Worm (Caenorhabditis elegans): ENCODE data around the gene K08D8.9.

K08D8.9 gene

DNA sequence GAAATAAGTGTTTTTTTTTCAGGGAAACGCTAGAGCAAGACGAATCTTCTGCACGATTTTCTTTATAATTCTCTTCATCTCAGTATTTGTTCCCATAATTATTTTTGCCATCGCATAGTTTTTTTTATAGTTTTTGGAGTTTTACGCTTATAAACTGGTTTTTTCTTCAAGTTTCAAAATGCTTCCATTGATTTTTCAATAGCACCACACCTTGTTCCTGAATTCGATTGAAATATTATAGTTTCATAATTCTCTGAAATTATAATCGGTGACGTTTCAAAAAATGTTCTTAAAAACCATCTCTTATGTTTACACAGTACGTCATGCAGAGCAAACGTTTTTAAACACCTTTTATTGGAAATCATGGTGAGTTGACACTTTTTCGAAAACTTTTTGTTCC, 6.3 kb upstream of the K08D8.9 start, which contains the start of gene K08D8.12:
K08D8.12 (plus strand) TSS at position 301 of the 400 bp plus-strand sequence.
- TF ChIP-seq unc-62 (GFP tag; optimal IDR thresholded peaks at IDR 0.05), result no peak

DNA sequence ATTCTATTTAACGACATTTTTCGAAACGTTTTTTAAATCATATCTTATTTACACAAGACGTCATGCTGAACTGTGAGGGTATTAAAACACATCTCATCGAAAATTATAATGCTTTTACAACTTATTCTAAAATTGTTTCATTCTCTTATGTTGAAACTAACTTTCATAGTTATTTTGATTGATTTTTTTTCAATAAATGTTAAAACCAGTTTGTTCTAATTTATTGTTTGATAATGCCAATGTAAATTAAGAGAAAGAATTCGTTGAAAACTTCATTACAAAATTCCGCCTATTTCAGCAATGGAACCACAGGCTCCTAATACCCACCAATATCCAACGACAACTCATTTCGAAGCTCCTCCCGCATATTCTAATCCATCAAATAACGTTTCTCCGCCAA, 4.5 kb upstream of the K08D8.9 start, which contains the start of gene K08D8.11:
K08D8.11 (plus strand) TSS at position 301 of the 400 bp plus-strand sequence.
- TF ChIP-seq unc-62 (GFP tag; optimal IDR thresholded peaks at IDR 0.05), result no peak

DNA sequence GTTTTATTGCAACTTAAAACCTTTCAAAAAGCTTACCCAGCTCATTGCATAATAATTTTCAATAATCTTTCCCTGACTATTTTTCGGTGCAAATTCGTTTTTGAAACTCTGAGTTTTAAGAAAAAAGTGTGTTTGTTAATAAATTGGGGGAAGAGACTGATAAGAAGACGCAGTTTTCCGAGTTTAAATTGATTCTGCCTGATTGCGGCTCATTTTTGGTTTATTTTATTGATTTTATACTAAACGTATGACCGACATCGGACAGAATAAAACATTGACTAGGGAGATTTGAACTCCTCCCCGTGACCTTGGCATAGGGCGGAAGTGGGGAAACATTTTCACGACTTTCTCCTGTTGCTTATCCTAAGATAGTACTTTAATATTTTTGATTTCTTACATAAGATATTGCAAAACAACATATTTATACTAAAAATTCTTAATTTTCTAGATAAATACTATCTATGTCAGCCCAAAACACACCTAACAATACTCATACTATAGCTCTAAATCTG, 3.1 kb upstream of the K08D8.9 start, which contains the start of gene K08D8.7:
K08D8.7 (plus strand) TSS at position 462 of the 512 bp plus-strand sequence.
- no peak for TF ChIP-seq unc-62 (GFP tag; optimal IDR thresholded peaks at IDR 0.05)

ce11 chrIV:12897146-12897545, 2.3 kb upstream of the K08D8.9 start:
- no peak for TF ChIP-seq unc-62 (GFP tag; optimal IDR thresholded peaks at IDR 0.05)

- TF ChIP-seq unc-62 (GFP tag; optimal IDR thresholded peaks at IDR 0.05), result no peak
Observed at ce11 chrIV:12898823-12899222, 669 bp upstream of the K08D8.9 start.

- no peak for TF ChIP-seq unc-62 (GFP tag; optimal IDR thresholded peaks at IDR 0.05)
Observed at ce11 chrIV:12900267-12900666, 775 bp downstream of the K08D8.9 start, which contains the start of gene K08D8.10. Gene K08D8.10, plus strand, starts transcription at chrIV:12900567.

ce11 chrIV:12901602-12902001, 2.1 kb downstream of the K08D8.9 start:
- no peak for TF ChIP-seq unc-62 (GFP tag; optimal IDR thresholded peaks at IDR 0.05)

DNA sequence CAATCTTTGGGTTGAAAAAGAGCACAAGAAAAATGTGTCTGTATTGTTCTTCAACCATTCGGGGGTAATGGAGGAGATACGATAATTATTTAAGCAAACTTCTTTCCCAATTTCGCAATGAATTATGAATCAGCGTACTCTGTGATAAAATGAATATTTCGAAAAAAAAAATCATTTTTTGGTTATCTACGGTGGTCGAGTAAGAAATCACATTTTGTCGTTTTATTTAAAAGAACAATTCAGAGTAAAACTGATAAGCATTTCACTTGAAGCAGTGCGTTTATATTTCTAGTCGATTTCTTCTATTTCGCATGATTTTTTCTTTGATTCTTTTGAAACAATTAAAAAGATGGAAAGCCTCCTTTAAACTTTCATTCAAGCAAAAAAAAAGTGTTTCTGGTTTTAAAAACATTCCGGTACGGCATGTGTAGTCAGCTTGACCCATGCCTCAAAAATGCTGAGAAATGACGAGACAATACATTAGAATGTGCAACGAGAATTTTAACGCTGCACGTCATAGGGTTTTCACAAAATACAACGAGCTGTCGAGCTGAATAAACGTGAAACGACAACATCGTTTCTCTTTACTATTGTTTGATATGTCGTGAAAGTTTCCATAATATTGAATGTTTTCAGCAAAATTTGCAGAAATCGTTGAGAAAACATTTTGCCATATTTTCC, 3.1 kb downstream of the K08D8.9 start, which contains the start of gene K08D8.2:
K08D8.2 (plus strand) TSS at position 631 of the 681 bp plus-strand sequence.
- no peak for TF ChIP-seq unc-62 (GFP tag; optimal IDR thresholded peaks at IDR 0.05)

DNA sequence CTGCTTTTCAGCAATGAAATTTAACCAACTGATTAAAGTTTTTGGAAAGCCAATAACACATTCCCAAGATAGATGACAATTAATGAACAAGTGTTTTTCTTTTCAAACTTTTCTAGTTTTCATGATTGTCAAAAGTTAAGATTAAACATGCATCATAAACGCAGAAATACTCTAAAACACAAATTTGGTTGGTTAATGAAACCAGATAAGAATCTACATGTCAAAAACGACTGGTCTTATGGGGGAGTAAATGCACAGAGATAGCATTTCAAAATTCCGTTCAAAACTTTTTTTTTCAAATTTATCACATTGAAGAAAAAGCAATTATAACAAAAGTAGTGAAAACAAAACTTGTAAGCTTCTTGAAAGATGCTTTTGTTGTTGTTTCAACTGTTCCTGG, 4.2 kb downstream of the K08D8.9 start:
- no peak for TF ChIP-seq unc-62 (GFP tag; optimal IDR thresholded peaks at IDR 0.05)

- no peak for TF ChIP-seq unc-62 (GFP tag; optimal IDR thresholded peaks at IDR 0.05)
Observed at ce11 chrIV:12906529-12906928, 7.0 kb downstream of the K08D8.9 start, which contains the start of gene K08D8.3. Gene K08D8.3, minus strand, starts transcription at chrIV:12906659.

DNA sequence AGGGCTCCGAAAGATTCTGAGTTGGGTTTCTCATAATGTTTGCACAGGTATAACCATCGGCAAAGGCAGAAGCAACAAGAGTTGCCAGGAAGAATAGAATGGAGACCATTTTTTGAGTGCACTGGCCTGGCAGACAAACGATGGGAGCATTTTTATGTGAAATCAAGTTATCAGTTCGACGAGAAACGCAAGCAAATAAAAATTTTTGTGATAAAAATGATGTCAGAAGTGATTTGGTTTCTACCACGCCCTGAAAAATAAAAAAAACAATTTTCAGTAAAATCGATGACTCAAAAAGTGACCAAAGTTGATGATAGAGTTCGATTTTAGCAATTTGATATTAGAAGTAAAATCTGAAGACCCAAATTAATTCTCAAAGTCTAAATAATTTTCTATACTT, 10.4 kb downstream of the K08D8.9 start, which contains the start of gene K08D8.4:
K08D8.4 (minus strand) TSS at position 128 of the 400 bp plus-strand sequence.
- no peak for TF ChIP-seq unc-62 (GFP tag; optimal IDR thresholded peaks at IDR 0.05)

DNA sequence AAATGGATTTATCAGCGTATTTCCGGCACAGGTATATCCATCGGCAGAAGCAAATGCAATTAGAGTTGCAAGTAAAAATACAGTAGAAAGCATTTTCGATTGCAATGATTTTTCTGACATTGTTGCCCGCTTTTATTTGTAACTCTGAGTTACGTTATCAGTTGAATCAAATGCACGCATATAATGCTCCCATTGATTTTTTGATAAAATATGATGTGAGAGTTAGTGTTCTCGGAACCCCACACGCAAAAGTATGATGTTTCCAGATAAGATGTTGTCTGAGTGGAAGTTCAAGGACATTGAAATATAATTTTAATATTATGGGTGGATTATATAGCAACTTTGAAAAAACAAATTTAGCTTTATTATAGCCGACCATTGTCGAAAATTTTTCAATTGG, 12.5 kb downstream of the K08D8.9 start, which contains the start of gene K08D8.5:
K08D8.5 (minus strand) TSS at position 140 of the 400 bp plus-strand sequence.
- no peak for TF ChIP-seq unc-62 (GFP tag; optimal IDR thresholded peaks at IDR 0.05)

DNA sequence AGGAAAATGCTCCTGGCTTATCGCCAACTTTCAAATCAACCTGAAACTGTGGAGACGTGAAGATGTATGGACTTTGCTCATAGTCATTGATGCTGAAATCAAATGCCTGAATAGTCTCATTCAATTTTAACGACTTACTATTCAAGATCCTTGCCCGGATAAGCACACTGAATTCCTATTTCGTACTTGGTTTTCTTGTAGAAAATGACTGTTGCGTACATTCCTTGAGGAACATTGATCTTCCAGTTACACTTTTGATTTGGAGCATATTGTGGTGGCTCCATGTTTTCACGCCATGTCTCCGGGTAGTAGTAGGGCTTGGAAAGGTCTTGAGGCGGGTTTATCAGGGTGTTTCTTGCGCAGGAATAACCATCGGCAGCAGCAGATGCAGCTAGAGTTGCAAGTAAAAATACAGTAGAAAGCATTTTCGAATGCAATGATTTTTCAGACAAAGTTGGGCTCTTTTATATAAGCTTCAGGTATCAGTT, 15.1 kb downstream of the K08D8.9 start, which contains the start of gene irg-6:
irg-6 (minus strand) TSS at position 438 of the 488 bp plus-strand sequence.
- TF ChIP-seq unc-62 (GFP tag; optimal IDR thresholded peaks at IDR 0.05), result no peak

DNA sequence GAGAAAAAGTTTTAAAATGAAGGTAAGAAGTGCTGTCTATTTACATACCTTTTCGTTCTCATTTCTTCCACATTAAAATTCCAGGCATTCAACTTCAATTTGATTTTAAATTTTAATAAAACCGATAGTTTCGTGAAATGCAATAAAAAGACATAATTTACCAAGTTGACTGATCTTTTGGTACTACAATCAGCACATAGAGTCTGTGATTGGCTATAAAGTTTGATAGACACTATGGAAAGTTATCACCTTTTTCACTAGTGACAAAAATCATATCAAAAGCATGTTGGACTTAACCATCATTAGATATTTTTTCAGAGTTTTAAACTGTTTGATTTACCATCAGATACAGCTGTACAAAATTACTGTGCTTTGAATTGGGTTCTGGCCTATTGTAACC, 16.0 kb downstream of the K08D8.9 start, which contains the start of gene srz-15:
srz-15 (plus strand) TSS at position 301 of the 400 bp plus-strand sequence.
- TF ChIP-seq unc-62 (GFP tag; optimal IDR thresholded peaks at IDR 0.05), result no peak

- TF ChIP-seq unc-62 (GFP tag; optimal IDR thresholded peaks at IDR 0.05), result no peak
Observed at ce11 chrIV:12918256-12918655, 18.8 kb downstream of the K08D8.9 start, which contains the start of gene C32H11.3. Gene C32H11.3, plus strand, starts transcription at chrIV:12918556.

DNA sequence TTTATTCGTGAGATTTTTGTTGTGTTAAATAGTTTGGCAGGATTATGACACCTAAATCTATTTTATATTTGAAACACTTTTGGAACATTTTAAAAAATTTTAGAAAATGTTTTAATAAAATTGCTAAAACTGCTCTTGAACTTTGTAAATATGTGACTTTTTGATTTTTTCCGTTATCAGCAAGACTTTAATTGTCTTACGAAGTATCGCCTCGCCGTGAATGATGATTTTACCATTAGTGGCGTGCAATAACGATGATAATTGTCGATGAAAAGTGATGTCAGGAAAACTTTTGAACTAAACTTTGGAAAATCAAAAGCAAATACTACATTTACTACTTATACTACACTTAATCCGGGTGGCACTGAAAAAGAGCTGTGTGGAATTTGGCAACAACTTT, 21.1 kb downstream of the K08D8.9 start:
- TF ChIP-seq unc-62 (GFP tag; optimal IDR thresholded peaks at IDR 0.05), result no peak
